Fruit fly (Drosophila melanogaster): ENCODE results near the gene CG12499.

Gene CG12499

dm6 chr3R:22464611-22465113 is 18.3 kb upstream of the CG12499 start, which contains the start of gene CG7054 (continued):
- TF ChIP-seq CG8388 (GFP tag; optimal IDR thresholded peaks at IDR 0.05), result no peak
- peak; percentile 29; the same call in 1 of the 2 replicates for TF ChIP-seq E2f2 (GFP tag; IDR thresholded peaks at IDR 0.05)
- TF ChIP-seq so (GFP tag; IDR thresholded peaks at IDR 0.05), result no peak
- TF ChIP-seq gt (GFP tag; IDR thresholded peaks at IDR 0.05), result no peak
- TF ChIP-seq CG6689 (GFP tag; IDR thresholded peaks at IDR 0.05), result no peak
- TF ChIP-seq Spps (tag; optimal IDR thresholded peaks at IDR 0.05), result no peak
- no peak for TF ChIP-seq tup (GFP tag; optimal IDR thresholded peaks at IDR 0.05)
- no peak for TF ChIP-seq CG13123 (GFP tag; optimal IDR thresholded peaks at IDR 0.05)
- TF ChIP-seq Dip2 (GFP tag; IDR thresholded peaks at IDR 0.05), result no peak
- TF ChIP-seq Med (GFP tag), result peak; percentile 74
- no peak for TF ChIP-seq D19B (GFP tag; optimal IDR thresholded peaks at IDR 0.05)
- peak; percentile 74 for TF ChIP-seq Hmr (GFP tag; optimal IDR thresholded peaks at IDR 0.05)
- peak; percentile 9 for TF ChIP-seq CG12219 (GFP tag; optimal IDR thresholded peaks at IDR 0.05)
- no peak for TF ChIP-seq D (optimal IDR thresholded peaks at IDR 0.05)
- no peak for TF ChIP-seq D (GFP tag; optimal IDR thresholded peaks at IDR 0.05)
- 0 out of 2 replicates have a peak, but pooled peaks have one; percentile 10 for TF ChIP-seq Scr (GFP tag; IDR thresholded peaks at IDR 0.05; ENCODE audit: partially characterized antibody)
- no peak for TF ChIP-seq vvl (GFP tag; IDR thresholded peaks at IDR 0.05)
- peak; percentile 32 for TF ChIP-seq ATbp (GFP tag; optimal IDR thresholded peaks at IDR 0.05)
- no peak for TF ChIP-seq Pdp1 (GFP tag; optimal IDR thresholded peaks at IDR 0.05)
- TF ChIP-seq CG13287 (GFP tag; IDR thresholded peaks at IDR 0.05; ENCODE audit: partially characterized antibody), result peak; percentile 37; the same call in 1 of the 2 replicates
- no peak for TF ChIP-seq CG6175 (GFP tag; IDR thresholded peaks at IDR 0.05)
- no peak for TF ChIP-seq twi (tag; optimal IDR thresholded peaks at IDR 0.05)
- peak; percentile 17 for TF ChIP-seq CG6854 (GFP tag; optimal IDR thresholded peaks at IDR 0.05)
- TF ChIP-seq row (GFP tag; IDR thresholded peaks at IDR 0.05), result peak; percentile 47; the same call in 2 of the 3 replicates
- no peak for TF ChIP-seq Hsf (GFP tag; optimal IDR thresholded peaks at IDR 0.05)
- TF ChIP-seq fd64A (GFP tag; optimal IDR thresholded peaks at IDR 0.05), result no peak
- TF ChIP-seq CG12299 (tag; optimal IDR thresholded peaks at IDR 0.05), result peak; percentile 27
- TF ChIP-seq Adf1 (GFP tag; IDR thresholded peaks at IDR 0.05), result no peak
- TF ChIP-seq cato (GFP tag; optimal IDR thresholded peaks at IDR 0.05; ENCODE audit: borderline replicate concordance), result no peak
- TF ChIP-seq pho (GFP tag; optimal IDR thresholded peaks at IDR 0.05), result no peak
- no peak for TF ChIP-seq psq (GFP tag; optimal IDR thresholded peaks at IDR 0.05)
- TF ChIP-seq cwo (GFP tag; optimal IDR thresholded peaks at IDR 0.05), result peak; percentile 61
- TF ChIP-seq CG3065 (GFP tag; optimal IDR thresholded peaks at IDR 0.05), result no peak
- TF ChIP-seq NfI (GFP tag; optimal IDR thresholded peaks at IDR 0.05), result peak; percentile 48
- TF ChIP-seq Vsx1 (GFP tag; optimal IDR thresholded peaks at IDR 0.05), result no peak
- TF ChIP-seq MESR4 (GFP tag; optimal IDR thresholded peaks at IDR 0.05), result no peak
- TF ChIP-seq pum (GFP tag; optimal IDR thresholded peaks at IDR 0.05), result no peak
- TF ChIP-seq sna (GFP tag; IDR thresholded peaks at IDR 0.05; ENCODE audit: partially characterized antibody), result no peak
- no peak for TF ChIP-seq CG12155 (GFP tag; optimal IDR thresholded peaks at IDR 0.05)
- TF ChIP-seq CG18764 (GFP tag; optimal IDR thresholded peaks at IDR 0.05), result no peak
- TF ChIP-seq CG15011 (GFP tag; optimal IDR thresholded peaks at IDR 0.05), result no peak
- no peak for TF ChIP-seq GATAe (GFP tag; conservative IDR thresholded peaks at IDR 0.05)
- TF ChIP-seq az2 (GFP tag; optimal IDR thresholded peaks at IDR 0.05), result no peak
- no peak for TF ChIP-seq al (GFP tag; IDR thresholded peaks at IDR 0.05)
- no peak for TF ChIP-seq CG8765 (GFP tag; IDR thresholded peaks at IDR 0.05)
- peak; percentile 50 for TF ChIP-seq CG3281 (GFP tag; optimal IDR thresholded peaks at IDR 0.05)
- no peak for TF ChIP-seq Chrac-16 (GFP tag; optimal IDR thresholded peaks at IDR 0.05)
- peak; percentile 1 for TF ChIP-seq CG3995 (GFP tag; optimal IDR thresholded peaks at IDR 0.05)
- TF ChIP-seq chm (GFP tag; IDR thresholded peaks at IDR 0.05), result peak; percentile 22; the same call in 1 of the 2 replicates
- TF ChIP-seq CG15601 (tag; optimal IDR thresholded peaks at IDR 0.05), result peak; percentile 7
- TF ChIP-seq CG43689 (GFP tag; IDR thresholded peaks at IDR 0.05), result no peak
